Fruit fly (Drosophila melanogaster) whole organism, embryonic: ENCODE results near the gene Megf8.

Experiments used
- Adf1 ChIP-seq: fragments of 200-800 bp; sonication (Bioruptor generic); IDR thresholded peaks from 2 replicates; pipeline ENCODE4 v1.3.6; 2022; ENCODE audit warnings: missing biosample characterization, missing genetic modification characterization
- BEAF-32 ChIP-seq: fragments of 200-800 bp; sonication (Bioruptor generic); optimal IDR thresholded peaks from 3 replicates; lab custom pipeline; 2017; ENCODE audit warnings: missing biosample characterization, missing genetic modification characterization, mild to moderate bottlenecking, moderate library complexity, missing genetic modification reagents
- Bdp1 ChIP-seq: fragments of 200-800 bp; sonication (Bioruptor generic); optimal IDR thresholded peaks from 3 replicates; lab custom pipeline; 2016; ENCODE audit warnings: missing biosample characterization, missing genetic modification characterization
- Blimp-1 ChIP-seq: fragments of 200-800 bp; sonication (Bioruptor generic); optimal IDR thresholded peaks from 3 replicates; lab custom pipeline; 2018; ENCODE audit warnings: missing biosample characterization, missing genetic modification characterization, mild to moderate bottlenecking, moderate library complexity, missing genetic modification reagents
- CG10565 ChIP-seq: fragments of 200-800 bp; sonication (Bioruptor generic); optimal IDR thresholded peaks from 3 replicates; lab custom pipeline; 2016; ENCODE audit warnings: missing biosample characterization, mild to moderate bottlenecking, missing genetic modification characterization
- CG11085 ChIP-seq: fragments of 200-800 bp; sonication (Bioruptor generic); IDR thresholded peaks from 2 replicates; pipeline ENCODE4 v1.3.6; 2022; ENCODE audit warnings: missing biosample characterization, missing genetic modification characterization
- CG11456 ChIP-seq: fragments of 200-800 bp; sonication (Bioruptor generic); IDR thresholded peaks from 3 replicates; pipeline ENCODE4 v1.3.6; 2022; ENCODE audit warnings: missing biosample characterization, missing genetic modification characterization
- CG11560 ChIP-seq: fragments of 200-800 bp; sonication (Bioruptor generic); IDR thresholded peaks from 3 replicates; pipeline ENCODE4 v1.3.6; 2022; ENCODE audit warnings: missing biosample characterization, missing genetic modification characterization
- CG11723 ChIP-seq: fragments of 200-800 bp; sonication (Bioruptor generic); optimal IDR thresholded peaks from 2 replicates; lab custom pipeline; 2017; ENCODE audit warnings: missing biosample characterization, mild to moderate bottlenecking, missing genetic modification characterization
- CG12299 ChIP-seq: fragments of 200-800 bp; sonication (Bioruptor generic); optimal IDR thresholded peaks from 2 replicates; lab custom pipeline; 2018; ENCODE audit warnings: missing biosample characterization, mild to moderate bottlenecking, missing genetic modification characterization
- CG12769 ChIP-seq: fragments of 200-800 bp; sonication (Bioruptor generic); optimal IDR thresholded peaks from 2 replicates; lab custom pipeline; 2019; ENCODE audit warnings: missing biosample characterization, mild to moderate bottlenecking, missing genetic modification characterization, moderate library complexity
- CG13123 ChIP-seq: fragments of 200-800 bp; sonication (Bioruptor generic); optimal IDR thresholded peaks from 2 replicates; lab custom pipeline; 2016; ENCODE audit warnings: missing biosample characterization, missing genetic modification characterization
- CG13296 ChIP-seq: fragments of 200-800 bp; sonication (Bioruptor generic); optimal IDR thresholded peaks from 3 replicates; lab custom pipeline; 2018; ENCODE audit warnings: missing biosample characterization, mild to moderate bottlenecking, missing genetic modification characterization
- CG15479 ChIP-seq: fragments of 200-800 bp; sonication (Bioruptor generic); optimal IDR thresholded peaks from 3 replicates; lab custom pipeline; 2019; ENCODE audit warnings: missing biosample characterization, mild to moderate bottlenecking, missing genetic modification characterization, moderate library complexity
- CG15696 ChIP-seq: fragments of 200-800 bp; sonication (Bioruptor generic); optimal IDR thresholded peaks from 2 replicates; lab custom pipeline; 2019; ENCODE audit warnings: missing biosample characterization, mild to moderate bottlenecking, missing genetic modification characterization, moderate library complexity
- CG17568 ChIP-seq: fragments of 200-800 bp; sonication (Bioruptor generic); optimal IDR thresholded peaks from 2 replicates; lab custom pipeline; 2018; ENCODE audit warnings: missing biosample characterization, mild to moderate bottlenecking, missing genetic modification characterization, moderate library complexity
- CG2129 ChIP-seq: fragments of 200-800 bp; sonication (Bioruptor generic); IDR thresholded peaks from 2 replicates; pipeline ENCODE4 v1.3.6; 2022; ENCODE audit warnings: missing biosample characterization, missing genetic modification characterization; ENCODE audit not compliant: partially characterized antibody
- CG31224 ChIP-seq: fragments of 200-800 bp; sonication (Bioruptor generic); IDR thresholded peaks from 2 replicates; pipeline ENCODE4 v1.3.6; 2022; ENCODE audit warnings: missing biosample characterization, missing genetic modification characterization
- CG34224 ChIP-seq: fragments of 200-800 bp; sonication (Bioruptor generic); IDR thresholded peaks from 3 replicates; pipeline ENCODE4 v1.3.6; 2022; ENCODE audit warnings: missing biosample characterization, missing genetic modification characterization; ENCODE audit not compliant: partially characterized antibody
- CG34422 ChIP-seq: fragments of 200-800 bp; sonication (Bioruptor generic); IDR thresholded peaks from 3 replicates; pipeline ENCODE4 v1.3.6; 2022; ENCODE audit warnings: missing biosample characterization, missing genetic modification characterization
- CG3995 ChIP-seq: fragments of 200-800 bp; sonication (Bioruptor generic); optimal IDR thresholded peaks from 3 replicates; lab custom pipeline; 2016; ENCODE audit warnings: missing biosample characterization, missing genetic modification characterization
- CG4820 ChIP-seq: fragments of 200-800 bp; sonication (Bioruptor generic); optimal IDR thresholded peaks from 3 replicates; lab custom pipeline; 2016; ENCODE audit warnings: missing biosample characterization, missing genetic modification characterization
- CG6654 ChIP-seq: fragments of 200-800 bp; sonication (Bioruptor generic); optimal IDR thresholded peaks from 2 replicates; lab custom pipeline; 2017; ENCODE audit warnings: missing biosample characterization, mild to moderate bottlenecking, missing genetic modification characterization
- CG6683 ChIP-seq: fragments of 200-800 bp; sonication (Bioruptor generic); optimal IDR thresholded peaks from 2 replicates; lab custom pipeline; 2017; ENCODE audit warnings: missing biosample characterization, mild to moderate bottlenecking, missing genetic modification characterization, missing genetic modification reagents
- CG6689 ChIP-seq: fragments of 200-800 bp; sonication (Bioruptor generic); IDR thresholded peaks from 2 replicates; pipeline ENCODE4 v1.3.6; 2022; ENCODE audit warnings: missing biosample characterization, missing genetic modification characterization
- CG7963 ChIP-seq: fragments of 200-800 bp; sonication (Bioruptor generic); IDR thresholded peaks from 3 replicates; pipeline ENCODE4 v1.3.6; 2022; ENCODE audit warnings: missing biosample characterization, missing genetic modification characterization; ENCODE audit not compliant: partially characterized antibody
- CG9609 ChIP-seq: fragments of 200-800 bp; sonication (Bioruptor generic); optimal IDR thresholded peaks from 3 replicates; lab custom pipeline; 2016; ENCODE audit warnings: missing biosample characterization, missing genetic modification characterization
- CG9817 ChIP-seq: fragments of 200-800 bp; sonication (Bioruptor generic); optimal IDR thresholded peaks from 2 replicates; lab custom pipeline; 2018; ENCODE audit warnings: missing biosample characterization, mild to moderate bottlenecking, missing genetic modification characterization, moderate library complexity
- CTCF ChIP-seq: fragments of 200-800 bp; sonication (Bioruptor generic); optimal IDR thresholded peaks from 2 replicates; lab custom pipeline; 2017; ENCODE audit warnings: missing biosample characterization, mild to moderate bottlenecking, missing genetic modification characterization, moderate library complexity
- CkIIα-i1 ChIP-seq: fragments of 200-800 bp; sonication (Bioruptor generic); IDR thresholded peaks from 2 replicates; pipeline ENCODE4 v1.3.6; 2022; ENCODE audit warnings: missing biosample characterization, missing genetic modification characterization
- ERR ChIP-seq: fragments of 200-800 bp; sonication (Bioruptor generic); optimal IDR thresholded peaks from 2 replicates; lab custom pipeline; 2016; ENCODE audit warnings: missing biosample characterization, missing genetic modification characterization
- Elba2 ChIP-seq: fragments of 200-800 bp; sonication (Bioruptor generic); optimal IDR thresholded peaks from 3 replicates; lab custom pipeline; 2016; ENCODE audit warnings: missing biosample characterization, missing genetic modification characterization
- Gug ChIP-seq: fragments of 200-800 bp; sonication (Bioruptor generic); IDR thresholded peaks from 4 replicates; pipeline ENCODE4 v1.3.6; 2022; ENCODE audit warnings: missing biosample characterization, missing genetic modification characterization
- MESR4 ChIP-seq: fragments of 200-800 bp; sonication (Bioruptor generic); optimal IDR thresholded peaks from 2 replicates; lab custom pipeline; 2018; ENCODE audit warnings: missing biosample characterization, mild to moderate bottlenecking, missing genetic modification characterization, moderate library complexity
- Mes4 ChIP-seq: fragments of 200-800 bp; sonication (Bioruptor generic); optimal IDR thresholded peaks from 2 replicates; lab custom pipeline; 2016; ENCODE audit warnings: missing biosample characterization, missing genetic modification characterization
- Rfx ChIP-seq: fragments of 200-800 bp; sonication (Bioruptor generic); IDR thresholded peaks from 2 replicates; pipeline ENCODE4 v1.3.6; 2022; ENCODE audit warnings: missing biosample characterization, missing genetic modification characterization
- Scr ChIP-seq: fragments of 200-800 bp; sonication (Bioruptor generic); IDR thresholded peaks from 2 replicates; pipeline ENCODE4 v1.3.6; 2022; ENCODE audit warnings: missing biosample characterization, missing genetic modification characterization; ENCODE audit not compliant: partially characterized antibody
- ac ChIP-seq: fragments of 200-800 bp; sonication (Bioruptor generic); optimal IDR thresholded peaks from 3 replicates; lab custom pipeline; 2017; ENCODE audit warnings: missing biosample characterization, mild to moderate bottlenecking, missing genetic modification characterization
- ara ChIP-seq: fragments of 200-800 bp; sonication (Bioruptor generic); IDR thresholded peaks from 2 replicates; pipeline ENCODE4 v1.3.6; 2022; ENCODE audit warnings: missing biosample characterization, missing genetic modification characterization
- bab2 ChIP-seq: fragments of 200-800 bp; sonication (Bioruptor generic); optimal IDR thresholded peaks from 2 replicates; lab custom pipeline; 2016; ENCODE audit warnings: missing biosample characterization, missing genetic modification characterization
- br ChIP-seq: fragments of >200 bp; optimal IDR thresholded peaks from 2 replicates; lab custom pipeline; 2017
- cas ChIP-seq: fragments of 200-800 bp; sonication (Bioruptor generic); IDR thresholded peaks from 2 replicates; pipeline ENCODE4 v1.3.6; 2022; ENCODE audit warnings: missing biosample characterization, missing genetic modification characterization
- chm ChIP-seq: fragments of 200-800 bp; sonication (Bioruptor generic); IDR thresholded peaks from 2 replicates; pipeline ENCODE4 v1.3.6; 2022; ENCODE audit warnings: missing biosample characterization, missing genetic modification characterization
- crp ChIP-seq, 2 experiments: fragments of 200-800 bp; sonication (Bioruptor generic); optimal IDR thresholded peaks; 2 replicates in 1 of 2; 3 replicates in 1 of 2; lab custom pipeline; 2017; ENCODE audit warnings: missing biosample characterization in 2 of 2, missing genetic modification characterization in 2 of 2, mild to moderate bottlenecking in 1 of 2, moderate library complexity in 1 of 2
- cwo ChIP-seq: fragments of 200-800 bp; sonication (Bioruptor generic); optimal IDR thresholded peaks from 3 replicates; lab custom pipeline; 2017; ENCODE audit warnings: missing biosample characterization, missing genetic modification characterization, mild to moderate bottlenecking, moderate library complexity, missing genetic modification reagents
- eve ChIP-seq, 2 experiments: fragments of >200 bp; optimal IDR thresholded peaks; 2 replicates each; lab custom pipeline; 2017; ENCODE audit warnings: missing biosample characterization in 2 of 2, missing genetic modification characterization in 2 of 2
- gem ChIP-seq: fragments of 200-800 bp; sonication (Bioruptor generic); optimal IDR thresholded peaks from 2 replicates; lab custom pipeline; 2019; ENCODE audit warnings: missing biosample characterization, mild to moderate bottlenecking, missing genetic modification characterization, moderate library complexity
- hkb ChIP-seq, 2 experiments: fragments of 200-800 bp in 1 of 2; fragments of >200 bp in 1 of 2; sonication (Bioruptor generic) in 1 of 2; IDR thresholded peaks in 1 of 2; optimal IDR thresholded peaks in 1 of 2; 2 replicates each; pipeline versions ENCODE4 v1.3.6 to Lab custom; 2017 to 2022; ENCODE audit warnings: missing biosample characterization in 1 of 2, missing genetic modification characterization in 1 of 2
- hth ChIP-seq: fragments of >200 bp; optimal IDR thresholded peaks from 2 replicates; lab custom pipeline; 2017; ENCODE audit warnings: inconsistent platforms
- pzg ChIP-seq: fragments of 200-800 bp; sonication (Bioruptor generic); optimal IDR thresholded peaks from 3 replicates; lab custom pipeline; 2018; ENCODE audit warnings: missing biosample characterization, mild to moderate bottlenecking, missing genetic modification characterization, moderate library complexity
- sima ChIP-seq: fragments of 200-800 bp; sonication (Bioruptor generic); optimal IDR thresholded peaks from 2 replicates; lab custom pipeline; 2016; ENCODE audit warnings: missing biosample characterization, missing genetic modification characterization
- zen2 ChIP-seq: fragments of 200-800 bp; sonication (Bioruptor generic); IDR thresholded peaks from 3 replicates; pipeline ENCODE4 v1.3.6; 2022; ENCODE audit warnings: missing biosample characterization, missing genetic modification characterization; ENCODE audit not compliant: partially characterized antibody

Megf8 gene

dm6 chr2L:8080645-8081044, 37.4 kb downstream of the Megf8 start (continued):
- TF ChIP-seq Rfx (GFP tag; lab: Robert Waterston, UW) = no peak
- peak; percentile 15 for TF ChIP-seq Mes4 (GFP tag; lab: Kevin White, UChicago)
- TF ChIP-seq zen2 (GFP tag; lab: Robert Waterston, UW) = no peak
- TF ChIP-seq ac (GFP tag; lab: Kevin White, UChicago) = no peak
- no peak for TF ChIP-seq CTCF (GFP tag; lab: Kevin White, UChicago)
- TF ChIP-seq CG9609 (GFP tag; lab: Kevin White, UChicago) = no peak
- TF ChIP-seq cas (GFP tag; lab: Robert Waterston, UW) = no peak
- no peak for TF ChIP-seq hth (lab: Kevin White, UChicago)
- TF ChIP-seq CG15696 (tag; lab: Kevin White, UChicago) = no peak
- no peak for TF ChIP-seq CG15479 (GFP tag; lab: Kevin White, UChicago)
- TF ChIP-seq CG12299 (tag; lab: Kevin White, UChicago) = peak; percentile 14
- TF ChIP-seq br (lab: Kevin White, UChicago) = no peak
- no peak for TF ChIP-seq CG13123
- TF ChIP-seq Scr (GFP tag; lab: Robert Waterston, UW) = no peak
- TF ChIP-seq ara (GFP tag; lab: Robert Waterston, UW) = no peak
- TF ChIP-seq CG12769 (tag; lab: Kevin White, UChicago) = no peak
- peak; percentile 76 for TF ChIP-seq gem
- peak; percentile 0 for TF ChIP-seq CG11723 (GFP tag; lab: Kevin White, UChicago)
- TF ChIP-seq CG10565 (GFP tag; lab: Kevin White, UChicago) = no peak
- no peak for TF ChIP-seq CG11085 (GFP tag; lab: Robert Waterston, UW)
- TF ChIP-seq CG6654 (GFP tag; lab: Kevin White, UChicago) = no peak
- no peak for TF ChIP-seq Gug (GFP tag; lab: Robert Waterston, UW)
- TF ChIP-seq CG3995 (GFP tag; lab: Kevin White, UChicago) = no peak
- TF ChIP-seq Bdp1 (GFP tag; lab: Kevin White, UChicago) = no peak
- TF ChIP-seq ERR (GFP tag; lab: Kevin White, UChicago) = no peak
- TF ChIP-seq CG6689 (GFP tag; lab: Robert Waterston, UW) = no peak
- no peak for TF ChIP-seq hkb (optimal IDR thresholded peaks at IDR 0.05; lab: Kevin White, UChicago)
- TF ChIP-seq hkb (GFP tag; IDR thresholded peaks at IDR 0.05; lab: Robert Waterston, UW) = no peak
- TF ChIP-seq crp (GFP tag; optimal IDR thresholded peaks at IDR 0.05; lab: Kevin White, UChicago) = no peak
- no peak for TF ChIP-seq MESR4 (GFP tag; lab: Kevin White, UChicago)
- TF ChIP-seq CG11560 (tag; lab: Robert Waterston, UW) = no peak
- no peak for TF ChIP-seq pzg (GFP tag; lab: Kevin White, UChicago)
- no peak for TF ChIP-seq Blimp-1 (GFP tag; lab: Kevin White, UChicago)
- TF ChIP-seq CG13296 = no peak
- TF ChIP-seq chm (GFP tag; lab: Robert Waterston, UW) = 0 out of 2 replicates have a peak, but pooled peaks have one; percentile 13
- no peak for TF ChIP-seq CG34422 (GFP tag; lab: Robert Waterston, UW)
- TF ChIP-seq BEAF-32 (GFP tag; lab: Kevin White, UChicago) = no peak
- TF ChIP-seq bab2 (GFP tag; lab: Kevin White, UChicago) = no peak
- TF ChIP-seq CkIIα-i1 (GFP tag; lab: Robert Waterston, UW) = no peak
- no peak for TF ChIP-seq CG6683
- TF ChIP-seq CG4820 (GFP tag; lab: Kevin White, UChicago) = no peak
- TF ChIP-seq CG9817 (tag; lab: Kevin White, UChicago) = no peak
- TF ChIP-seq CG11456 (GFP tag; lab: Robert Waterston, UW) = no peak
- TF ChIP-seq CG2129 (GFP tag; lab: Robert Waterston, UW) = no peak
- no peak for TF ChIP-seq CG31224
- no peak for TF ChIP-seq sima
- TF ChIP-seq CG17568 (GFP tag; lab: Kevin White, UChicago) = no peak
- no peak for TF ChIP-seq eve (GFP tag; optimal IDR thresholded peaks at IDR 0.05; lab: Kevin White, UChicago)
- no peak for TF ChIP-seq Adf1 (GFP tag; lab: Robert Waterston, UW)
- no peak for TF ChIP-seq cwo (GFP tag; lab: Kevin White, UChicago)
- no peak for TF ChIP-seq CG7963 (GFP tag; lab: Robert Waterston, UW)
- TF ChIP-seq Elba2 (GFP tag; lab: Kevin White, UChicago) = no peak
- TF ChIP-seq CG34224 = no peak
